Fruit fly (Drosophila melanogaster) whole organism, embryonic: ENCODE data around the gene aln.

Experiments used
- Adf1 ChIP-seq: fragments of 200-800 bp; sonication (Bioruptor generic); IDR thresholded peaks from 2 replicates; pipeline ENCODE4 v1.3.6; 2022; ENCODE audit warnings: missing biosample characterization, missing genetic modification characterization
- BtbVII ChIP-seq: fragments of 200-800 bp; sonication (Bioruptor generic); optimal IDR thresholded peaks from 3 replicates; lab custom pipeline; 2017; ENCODE audit warnings: missing biosample characterization, mild to moderate bottlenecking, missing genetic modification characterization
- CG10209 ChIP-seq: fragments of 200-800 bp; sonication (Bioruptor generic); optimal IDR thresholded peaks from 3 replicates; lab custom pipeline; 2017; ENCODE audit warnings: missing biosample characterization, mild to moderate bottlenecking, missing genetic modification characterization, missing genetic modification reagents
- CG1024 ChIP-seq: fragments of 200-800 bp; sonication (Bioruptor generic); IDR thresholded peaks from 2 replicates; pipeline ENCODE4 v1.3.6; 2022; ENCODE audit warnings: missing biosample characterization, missing genetic modification characterization
- CG10267 ChIP-seq: fragments of 200-800 bp; sonication (Bioruptor generic); optimal IDR thresholded peaks from 2 replicates; lab custom pipeline; 2018; ENCODE audit warnings: missing biosample characterization, mild to moderate bottlenecking, missing genetic modification characterization, moderate library complexity
- CG13424 ChIP-seq: fragments of 200-800 bp; sonication (Bioruptor generic); optimal IDR thresholded peaks from 2 replicates; lab custom pipeline; 2019; ENCODE audit warnings: missing biosample characterization, mild to moderate bottlenecking, missing genetic modification characterization, moderate library complexity
- CG15269 ChIP-seq: fragments of 200-800 bp; sonication (Bioruptor generic); optimal IDR thresholded peaks from 2 replicates; lab custom pipeline; 2018; ENCODE audit warnings: missing biosample characterization, mild to moderate bottlenecking, missing genetic modification characterization, moderate library complexity
- CG15479 ChIP-seq: fragments of 200-800 bp; sonication (Bioruptor generic); optimal IDR thresholded peaks from 3 replicates; lab custom pipeline; 2019; ENCODE audit warnings: missing biosample characterization, mild to moderate bottlenecking, missing genetic modification characterization, moderate library complexity
- CG1603 ChIP-seq: fragments of 200-800 bp; sonication (Bioruptor generic); optimal IDR thresholded peaks from 2 replicates; lab custom pipeline; 2019; ENCODE audit warnings: missing biosample characterization, mild to moderate bottlenecking, missing genetic modification characterization, moderate library complexity
- CG16813 ChIP-seq: fragments of 200-800 bp; sonication (Bioruptor generic); IDR thresholded peaks from 3 replicates; pipeline ENCODE4 v1.3.6; 2022; ENCODE audit warnings: missing biosample characterization, missing genetic modification characterization; ENCODE audit not compliant: partially characterized antibody
- CG16815 ChIP-seq: fragments of 200-800 bp; sonication (Bioruptor generic); optimal IDR thresholded peaks from 3 replicates; lab custom pipeline; 2017; ENCODE audit warnings: missing biosample characterization, mild to moderate bottlenecking, missing genetic modification characterization
- CG17568 ChIP-seq: fragments of 200-800 bp; sonication (Bioruptor generic); optimal IDR thresholded peaks from 2 replicates; lab custom pipeline; 2018; ENCODE audit warnings: missing biosample characterization, mild to moderate bottlenecking, missing genetic modification characterization, moderate library complexity
- CG18476 ChIP-seq: fragments of 200-800 bp; sonication (Bioruptor generic); optimal IDR thresholded peaks from 2 replicates; lab custom pipeline; 2016; ENCODE audit warnings: missing biosample characterization, mild to moderate bottlenecking, missing genetic modification characterization
- CG31388 ChIP-seq: fragments of 200-800 bp; sonication (Bioruptor generic); optimal IDR thresholded peaks from 2 replicates; lab custom pipeline; 2016; ENCODE audit warnings: missing biosample characterization, missing genetic modification characterization
- CG31441 ChIP-seq: fragments of 200-800 bp; sonication (Bioruptor generic); IDR thresholded peaks from 2 replicates; pipeline ENCODE4 v1.3.6; 2022; ENCODE audit warnings: missing biosample characterization, missing genetic modification characterization
- CG3163 ChIP-seq: fragments of 200-800 bp; sonication (Bioruptor generic); optimal IDR thresholded peaks from 3 replicates; lab custom pipeline; 2016; ENCODE audit warnings: missing biosample characterization, missing genetic modification characterization
- CG34422 ChIP-seq: fragments of 200-800 bp; sonication (Bioruptor generic); IDR thresholded peaks from 3 replicates; pipeline ENCODE4 v1.3.6; 2022; ENCODE audit warnings: missing biosample characterization, missing genetic modification characterization
- CG4328 ChIP-seq: fragments of 200-800 bp; sonication (Bioruptor generic); optimal IDR thresholded peaks from 3 replicates; lab custom pipeline; 2017; ENCODE audit warnings: missing biosample characterization, missing genetic modification reagents, missing genetic modification characterization
- CG6175 ChIP-seq: fragments of 200-800 bp; sonication (Bioruptor generic); IDR thresholded peaks from 3 replicates; pipeline ENCODE4 v1.3.6; 2022; ENCODE audit warnings: missing biosample characterization, missing genetic modification characterization
- CG6272 ChIP-seq: fragments of 200-800 bp; sonication (Bioruptor generic); IDR thresholded peaks from 2 replicates; pipeline ENCODE4 v1.3.6; 2022; ENCODE audit warnings: missing biosample characterization, missing genetic modification characterization
- CG6654 ChIP-seq: fragments of 200-800 bp; sonication (Bioruptor generic); optimal IDR thresholded peaks from 2 replicates; lab custom pipeline; 2017; ENCODE audit warnings: missing biosample characterization, mild to moderate bottlenecking, missing genetic modification characterization
- CG8281 ChIP-seq: fragments of 200-800 bp; sonication (Bioruptor generic); optimal IDR thresholded peaks from 2 replicates; lab custom pipeline; 2018; ENCODE audit warnings: missing biosample characterization, mild to moderate bottlenecking, missing genetic modification characterization, moderate library complexity
- CHES-1-like ChIP-seq: fragments of 200-800 bp; sonication (Bioruptor generic); optimal IDR thresholded peaks from 2 replicates; lab custom pipeline; 2016; ENCODE audit warnings: missing biosample characterization, missing genetic modification characterization
- Doc3 ChIP-seq: fragments of 200-800 bp; sonication (Bioruptor generic); IDR thresholded peaks from 3 replicates; pipeline ENCODE4 v1.3.6; 2022; ENCODE audit warnings: missing biosample characterization, missing genetic modification characterization; ENCODE audit not compliant: partially characterized antibody
- HmgD ChIP-seq: fragments of 200-800 bp; sonication (Bioruptor generic); optimal IDR thresholded peaks from 3 replicates; lab custom pipeline; 2016; ENCODE audit warnings: missing biosample characterization, missing genetic modification characterization
- Hmr ChIP-seq: fragments of 200-800 bp; sonication (Bioruptor generic); optimal IDR thresholded peaks from 3 replicates; lab custom pipeline; 2017; ENCODE audit warnings: mild to moderate bottlenecking, missing biosample characterization, missing genetic modification reagents, missing genetic modification characterization
- MESR4 ChIP-seq: fragments of 200-800 bp; sonication (Bioruptor generic); optimal IDR thresholded peaks from 2 replicates; lab custom pipeline; 2018; ENCODE audit warnings: missing biosample characterization, mild to moderate bottlenecking, missing genetic modification characterization, moderate library complexity
- MTF-1 ChIP-seq: fragments of 200-800 bp; sonication (Bioruptor generic); optimal IDR thresholded peaks from 2 replicates; lab custom pipeline; 2018; ENCODE audit warnings: missing biosample characterization, mild to moderate bottlenecking, missing genetic modification characterization, borderline replicate concordance
- amos ChIP-seq: fragments of 200-800 bp; sonication (Bioruptor generic); IDR thresholded peaks from 2 replicates; pipeline ENCODE4 v1.3.6; 2022; ENCODE audit warnings: missing biosample characterization, missing genetic modification characterization; ENCODE audit not compliant: partially characterized antibody
- bowl ChIP-seq: fragments of 200-800 bp; sonication (Bioruptor generic); IDR thresholded peaks from 2 replicates; pipeline ENCODE4 v1.3.6; 2022; ENCODE audit warnings: missing biosample characterization, missing genetic modification characterization
- cas ChIP-seq: fragments of 200-800 bp; sonication (Bioruptor generic); IDR thresholded peaks from 2 replicates; pipeline ENCODE4 v1.3.6; 2022; ENCODE audit warnings: missing biosample characterization, missing genetic modification characterization
- corto ChIP-seq: fragments of 200-800 bp; sonication (Bioruptor generic); optimal IDR thresholded peaks from 2 replicates; lab custom pipeline; 2016; ENCODE audit warnings: missing biosample characterization, mild to moderate bottlenecking, missing genetic modification characterization, moderate library complexity
- dmrt99B ChIP-seq: fragments of 200-800 bp; sonication (Bioruptor generic); optimal IDR thresholded peaks from 2 replicates; lab custom pipeline; 2018; ENCODE audit warnings: missing biosample characterization, mild to moderate bottlenecking, missing genetic modification characterization, moderate library complexity
- dpn ChIP-seq, 2 experiments: fragments of 200-800 bp; sonication (Bioruptor generic); optimal IDR thresholded peaks; 3 replicates each; lab custom pipeline; 2016; ENCODE audit warnings: missing biosample characterization in 2 of 2, missing genetic modification characterization in 2 of 2
- eve ChIP-seq, 2 experiments: fragments of >200 bp; optimal IDR thresholded peaks; 2 replicates each; lab custom pipeline; 2017; ENCODE audit warnings: missing biosample characterization in 2 of 2, missing genetic modification characterization in 2 of 2
- gsb ChIP-seq: fragments of 200-800 bp; sonication (Bioruptor generic); IDR thresholded peaks from 2 replicates; pipeline ENCODE4 v1.3.6; 2022; ENCODE audit warnings: missing biosample characterization, missing genetic modification characterization
- hbn ChIP-seq: fragments of 200-800 bp; sonication (Bioruptor generic); IDR thresholded peaks from 2 replicates; pipeline ENCODE4 v1.3.6; 2022; ENCODE audit warnings: missing biosample characterization, missing genetic modification characterization; ENCODE audit not compliant: partially characterized antibody
- hkb ChIP-seq, 2 experiments: fragments of 200-800 bp in 1 of 2; fragments of >200 bp in 1 of 2; sonication (Bioruptor generic) in 1 of 2; IDR thresholded peaks in 1 of 2; optimal IDR thresholded peaks in 1 of 2; 2 replicates each; pipeline versions ENCODE4 v1.3.6 to Lab custom; 2017 to 2022; ENCODE audit warnings: missing biosample characterization in 1 of 2, missing genetic modification characterization in 1 of 2
- insv ChIP-seq, 2 experiments: fragments of 200-800 bp; sonication (Bioruptor generic); optimal IDR thresholded peaks; 3 replicates each; lab custom pipeline; 2016 to 2018; ENCODE audit warnings: missing biosample characterization in 2 of 2, missing genetic modification characterization in 2 of 2
- lilli ChIP-seq: fragments of 200-800 bp; sonication (Bioruptor generic); optimal IDR thresholded peaks from 3 replicates; lab custom pipeline; 2016; ENCODE audit warnings: missing biosample characterization, missing genetic modification characterization
- nom ChIP-seq: fragments of 200-800 bp; sonication (Bioruptor generic); optimal IDR thresholded peaks from 2 replicates; lab custom pipeline; 2017; ENCODE audit warnings: missing biosample characterization, missing genetic modification characterization, mild to moderate bottlenecking, moderate library complexity, missing genetic modification reagents
- pb ChIP-seq: fragments of 200-800 bp; sonication (Bioruptor generic); optimal IDR thresholded peaks from 3 replicates; lab custom pipeline; 2016; ENCODE audit warnings: missing biosample characterization, missing genetic modification characterization
- pita ChIP-seq: fragments of 200-800 bp; sonication (Bioruptor generic); optimal IDR thresholded peaks from 2 replicates; lab custom pipeline; 2017; ENCODE audit warnings: missing biosample characterization, mild to moderate bottlenecking, missing genetic modification characterization
- row ChIP-seq: fragments of 200-800 bp; sonication (Bioruptor generic); IDR thresholded peaks from 3 replicates; pipeline ENCODE4 v1.3.6; 2022; ENCODE audit warnings: missing biosample characterization, missing genetic modification characterization
- run ChIP-seq: fragments of 200-800 bp; sonication (Bioruptor generic); optimal IDR thresholded peaks from 3 replicates; lab custom pipeline; 2018; ENCODE audit warnings: missing biosample characterization, mild to moderate bottlenecking, missing genetic modification characterization
- salm ChIP-seq: fragments of 200-800 bp; sonication (Bioruptor generic); optimal IDR thresholded peaks from 2 replicates; lab custom pipeline; 2018; ENCODE audit warnings: missing biosample characterization, mild to moderate bottlenecking, missing genetic modification characterization
- sd ChIP-seq: fragments of 200-800 bp; sonication (Bioruptor generic); optimal IDR thresholded peaks from 3 replicates; lab custom pipeline; 2018; ENCODE audit warnings: missing biosample characterization, mild to moderate bottlenecking, missing genetic modification characterization, moderate library complexity
- z ChIP-seq: fragments of 200-800 bp; sonication (Bioruptor generic); IDR thresholded peaks from 3 replicates; pipeline ENCODE4 v1.3.6; 2022; ENCODE audit warnings: missing biosample characterization, missing genetic modification characterization
- zfh2 ChIP-seq: fragments of 200-800 bp; sonication (Bioruptor generic); optimal IDR thresholded peaks from 2 replicates; lab custom pipeline; 2016; ENCODE audit warnings: missing biosample characterization, missing genetic modification characterization

The aln gene

DNA sequence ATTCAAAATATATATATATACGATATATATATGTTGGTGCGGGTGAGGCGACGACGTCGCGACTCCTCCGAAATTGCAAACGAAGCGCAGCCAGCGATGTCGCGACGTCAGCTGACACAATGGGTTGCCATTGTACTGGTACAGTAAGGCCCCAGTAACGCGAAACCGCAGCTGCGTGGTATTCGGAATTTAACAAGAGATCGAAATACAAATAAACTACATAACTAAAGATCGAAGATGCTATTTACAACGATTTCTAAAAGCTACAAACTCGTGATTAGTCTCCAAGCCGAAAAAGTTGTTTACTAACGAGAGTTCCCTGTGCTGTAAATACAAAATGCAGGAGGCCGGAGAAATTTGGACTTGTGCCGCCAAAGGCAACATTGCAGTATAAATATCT is 38.8 kb downstream of the aln start (continued):
- TF ChIP-seq CG4328 (no peak), pb (GFP tag; lab: Kevin White, UChicago) (no peak), BtbVII (no peak), CG31441 (GFP tag; lab: Robert Waterston, UW) (peak; percentile 77), eve (GFP tag; optimal IDR thresholded peaks at IDR 0.05; lab: Kevin White, UChicago) (no peak), hbn (GFP tag; lab: Robert Waterston, UW) (no peak), CHES-1-like (GFP tag; lab: Kevin White, UChicago) (peak; percentile 21), HmgD (GFP tag; lab: Kevin White, UChicago) (no peak), cas (GFP tag; lab: Robert Waterston, UW) (no peak), gsb (peak; percentile 45; the same call in 1 of the 2 replicates), CG18476 (GFP tag; lab: Kevin White, UChicago) (peak; percentile 25), salm (tag; lab: Kevin White, UChicago) (peak; percentile 45), run (no peak), CG6272 (GFP tag; lab: Robert Waterston, UW) (peak; percentile 46; the same call in 1 of the 2 replicates), amos (GFP tag; lab: Robert Waterston, UW) (no peak), CG6175 (no peak), lilli (GFP tag; lab: Kevin White, UChicago) (peak; percentile 74), CG8281 (tag; lab: Kevin White, UChicago) (peak; percentile 24), CG3163 (no peak), CG31388 (GFP tag; lab: Kevin White, UChicago) (peak; percentile 3), CG17568 (GFP tag; lab: Kevin White, UChicago) (peak; percentile 63), Hmr (no peak), CG1024 (GFP tag; lab: Robert Waterston, UW) (peak; percentile 76), CG6654 (peak; percentile 37), dpn (GFP tag; optimal IDR thresholded peaks at IDR 0.05; lab: Kevin White, UChicago) (peak; percentile 59 to 76), CG13424 (peak; percentile 76), Adf1 (GFP tag; lab: Robert Waterston, UW) (no peak), dmrt99B (tag; lab: Kevin White, UChicago) (peak; percentile 83), corto (peak; percentile 38), insv (GFP tag; optimal IDR thresholded peaks at IDR 0.05; lab: Kevin White, UChicago) (no peak), CG34422 (peak; percentile 73; the same call in 2 of the 3 replicates), CG16815 (GFP tag; lab: Kevin White, UChicago) (peak; percentile 60), hkb (optimal IDR thresholded peaks at IDR 0.05; lab: Kevin White, UChicago) (no peak), hkb (GFP tag; IDR thresholded peaks at IDR 0.05; lab: Robert Waterston, UW) (peak; percentile 87), CG10267 (tag; lab: Kevin White, UChicago) (peak; percentile 51), CG1603 (tag; lab: Kevin White, UChicago) (peak; percentile 88), pita (no peak), sd (tag; lab: Kevin White, UChicago) (no peak), Doc3 (GFP tag; lab: Robert Waterston, UW) (no peak), MESR4 (GFP tag; lab: Kevin White, UChicago) (peak; percentile 2), z (GFP tag; lab: Robert Waterston, UW) (no peak), nom (GFP tag; lab: Kevin White, UChicago) (peak; percentile 73), CG15479 (GFP tag; lab: Kevin White, UChicago) (peak; percentile 13), bowl (GFP tag; lab: Robert Waterston, UW) (0 out of 2 replicates have a peak, but pooled peaks have one; percentile 53), MTF-1 (GFP tag; lab: Kevin White, UChicago) (peak; percentile 65), row (GFP tag; lab: Robert Waterston, UW) (peak; percentile 85), CG15269 (peak; percentile 75), CG16813 (no peak), zfh2 (GFP tag; lab: Kevin White, UChicago) (peak; percentile 19), CG10209 (GFP tag; lab: Kevin White, UChicago) (peak; percentile 63)
